Worm (Caenorhabditis elegans) whole organism, L1 larva: Measurements from ENCODE around the gene F58B4.6.

Experiments used
- C16A3.4 ChIP-seq: fragments of 150-350 bp; optimal IDR thresholded peaks from 2 replicates; lab custom pipeline; 2014; ENCODE audit warnings: missing biosample characterization, missing genetic modification characterization
- C34B4.2 ChIP-seq: sonication (generic microtip); optimal IDR thresholded peaks from 2 replicates; lab custom pipeline; 2017; ENCODE audit warnings: mild to moderate bottlenecking, missing genetic modification characterization, missing compliant biosample characterization
- F16B12.6 ChIP-seq: fragments of 150-350 bp; optimal IDR thresholded peaks from 2 replicates; lab custom pipeline; 2014; ENCODE audit warnings: missing biosample characterization, missing genetic modification characterization
- alr-1 ChIP-seq: fragments of 200-800 bp; sonication (Bioruptor generic); optimal IDR thresholded peaks from 2 replicates; lab custom pipeline; 2018; ENCODE audit warnings: borderline replicate concordance, mild to moderate bottlenecking, missing genetic modification characterization, missing compliant biosample characterization
- aly-2 ChIP-seq: fragments of 150-350 bp; optimal IDR thresholded peaks from 2 replicates; lab custom pipeline; 2014; ENCODE audit warnings: missing biosample characterization, missing genetic modification characterization
- ama-1 ChIP-seq: fragments of 150-350 bp; optimal IDR thresholded peaks from 2 replicates; lab custom pipeline; 2014
- ceh-63 ChIP-seq: fragments of 200-800 bp; sonication (Bioruptor generic); optimal IDR thresholded peaks from 2 replicates; lab custom pipeline; 2018; ENCODE audit warnings: mild to moderate bottlenecking, missing genetic modification characterization, missing compliant biosample characterization
- ceh-82 ChIP-seq, 3 experiments: fragments of 150-350 bp in 1 of 3; sonication (generic microtip) in 2 of 3; optimal IDR thresholded peaks; 2 replicates each; lab custom pipeline; 2014 to 2017; ENCODE audit warnings: missing biosample characterization in 3 of 3, missing genetic modification characterization in 3 of 3
- ces-1 ChIP-seq: fragments of 150-350 bp; optimal IDR thresholded peaks from 2 replicates; lab custom pipeline; 2014; ENCODE audit warnings: missing biosample characterization, missing genetic modification reagents, missing genetic modification characterization
- dsc-1 ChIP-seq: sonication (generic microtip); optimal IDR thresholded peaks from 2 replicates; lab custom pipeline; 2016; ENCODE audit warnings: mild to moderate bottlenecking, missing genetic modification characterization, missing compliant biosample characterization
- efl-1 ChIP-seq, 4 experiments: fragments of 150-350 bp; optimal IDR thresholded peaks in 3 of 4; peaks in 1 of 4; 1 replicate in 1 of 4; 2 replicates in 3 of 4; lab custom pipeline; 2014; ENCODE audit warnings: missing biosample characterization in 2 of 4, missing genetic modification characterization in 2 of 4, missing genetic modification reagents in 2 of 4
- efl-3 ChIP-seq: fragments of 200-800 bp; sonication (Bioruptor generic); optimal IDR thresholded peaks from 2 replicates; lab custom pipeline; 2018; ENCODE audit warnings: mild to moderate bottlenecking, missing genetic modification characterization, missing compliant biosample characterization
- egl-13 ChIP-seq: sonication (generic microtip); optimal IDR thresholded peaks from 2 replicates; lab custom pipeline; 2016; ENCODE audit warnings: missing genotype, missing genetic modification reagents, missing genetic modification characterization, missing compliant biosample characterization
- egl-27 ChIP-seq, 2 experiments: fragments of 150-350 bp in 1 of 2; sonication (generic microtip); optimal IDR thresholded peaks; 3 replicates each; lab custom pipeline; 2017 to 2018; ENCODE audit warnings: missing biosample characterization in 2 of 2, missing genetic modification characterization in 2 of 2, missing genetic modification reagents in 2 of 2
- elt-2 ChIP-seq: sonication (generic microtip); optimal IDR thresholded peaks from 2 replicates; lab custom pipeline; 2016; ENCODE audit warnings: missing genetic modification characterization, mild to moderate bottlenecking, inconsistent platforms, missing compliant biosample characterization, missing genetic modification reagents
- elt-3 ChIP-seq, 6 experiments: fragments of 150-350 bp in 1 of 6; sonication (generic microtip); optimal IDR thresholded peaks; 2 replicates each; lab custom pipeline; 2017 to 2018; ENCODE audit warnings: missing biosample characterization in 6 of 6, missing genetic modification characterization in 6 of 6, inconsistent platforms in 1 of 6
- ets-5 ChIP-seq: fragments of 200-800 bp; sonication (Bioruptor generic); IDR thresholded peaks from 2 replicates; pipeline ENCODE4 v1.3.6; 2022; ENCODE audit warnings: missing genetic modification characterization, missing compliant biosample characterization
- fkh-10 ChIP-seq: sonication (generic microtip); optimal IDR thresholded peaks from 2 replicates; lab custom pipeline; 2017; ENCODE audit warnings: missing biosample characterization, missing genetic modification reagents, missing genetic modification characterization
- fkh-8 ChIP-seq: sonication (generic microtip); optimal IDR thresholded peaks from 2 replicates; lab custom pipeline; 2016; ENCODE audit warnings: mild to moderate bottlenecking, missing genetic modification characterization, missing compliant biosample characterization
- hlh-17 ChIP-seq: fragments of 200-800 bp; sonication (Bioruptor generic); optimal IDR thresholded peaks from 2 replicates; lab custom pipeline; 2018; ENCODE audit warnings: missing genetic modification characterization, mild to moderate bottlenecking, missing compliant biosample characterization, moderate library complexity, borderline replicate concordance
- hlh-4 ChIP-seq: sonication (generic microtip); optimal IDR thresholded peaks from 2 replicates; lab custom pipeline; 2016; ENCODE audit warnings: mild to moderate bottlenecking, missing genetic modification characterization, missing compliant biosample characterization
- irx-1 ChIP-seq: sonication (generic microtip); optimal IDR thresholded peaks from 2 replicates; lab custom pipeline; 2016; ENCODE audit warnings: missing genetic modification characterization, missing compliant biosample characterization
- jun-1 ChIP-seq: fragments of 150-350 bp; optimal IDR thresholded peaks from 2 replicates; lab custom pipeline; 2014; ENCODE audit warnings: missing biosample characterization, missing genetic modification reagents, missing genetic modification characterization
- lin-14 ChIP-seq: fragments of 200-800 bp; sonication (Bioruptor generic); optimal IDR thresholded peaks from 2 replicates; lab custom pipeline; 2018; ENCODE audit warnings: mild to moderate bottlenecking, missing genetic modification characterization, moderate library complexity, missing compliant biosample characterization
- lin-15B ChIP-seq: fragments of 150-350 bp; sonication (generic microtip); optimal IDR thresholded peaks from 3 replicates; lab custom pipeline; 2014; ENCODE audit warnings: missing biosample characterization, missing genetic modification characterization
- lin-39 ChIP-seq: fragments of 150-350 bp; optimal IDR thresholded peaks from 2 replicates; lab custom pipeline; 2014; ENCODE audit warnings: missing biosample characterization, missing genetic modification reagents, missing genetic modification characterization
- lir-3 ChIP-seq: sonication (generic microtip); optimal IDR thresholded peaks from 2 replicates; lab custom pipeline; 2016; ENCODE audit warnings: mild to moderate bottlenecking, missing genetic modification characterization, moderate library complexity, missing compliant biosample characterization; ENCODE audit not compliant: poor library complexity
- mdl-1 ChIP-seq, 2 experiments: fragments of 150-350 bp; optimal IDR thresholded peaks; 2 replicates each; lab custom pipeline; 2014 to 2017; ENCODE audit warnings: missing biosample characterization in 2 of 2, missing genetic modification characterization in 2 of 2, inconsistent platforms in 1 of 2
- mef-2 ChIP-seq: fragments of 150-350 bp; optimal IDR thresholded peaks from 2 replicates; lab custom pipeline; 2014; ENCODE audit warnings: missing biosample characterization, missing genetic modification characterization
- mep-1 ChIP-seq: fragments of 150-350 bp; optimal IDR thresholded peaks from 2 replicates; lab custom pipeline; 2014; ENCODE audit warnings: missing biosample characterization, missing genetic modification characterization
- nhr-12 ChIP-seq: sonication (generic microtip); optimal IDR thresholded peaks from 2 replicates; lab custom pipeline; 2017; ENCODE audit warnings: missing biosample characterization, missing genetic modification characterization
- nhr-20 ChIP-seq: sonication (generic microtip); optimal IDR thresholded peaks from 2 replicates; lab custom pipeline; 2016; ENCODE audit warnings: mild to moderate bottlenecking, missing genetic modification characterization, missing compliant biosample characterization
- nhr-237 ChIP-seq: fragments of 150-350 bp; optimal IDR thresholded peaks from 2 replicates; lab custom pipeline; 2014; ENCODE audit warnings: missing biosample characterization, missing genetic modification characterization
- nhr-47 ChIP-seq: sonication (generic microtip); optimal IDR thresholded peaks from 2 replicates; lab custom pipeline; 2016; ENCODE audit warnings: mild to moderate bottlenecking, missing genetic modification characterization, moderate library complexity, missing compliant biosample characterization
- nhr-71 ChIP-seq: sonication (generic microtip); optimal IDR thresholded peaks from 2 replicates; lab custom pipeline; 2016; ENCODE audit warnings: mild to moderate bottlenecking, missing genetic modification characterization, moderate library complexity, missing compliant biosample characterization
- nhr-77 ChIP-seq: fragments of 150-350 bp; optimal IDR thresholded peaks from 2 replicates; lab custom pipeline; 2014; ENCODE audit warnings: missing biosample characterization, missing genetic modification characterization
- nhr-84 ChIP-seq: sonication (generic microtip); optimal IDR thresholded peaks from 2 replicates; lab custom pipeline; 2017; ENCODE audit warnings: missing biosample characterization, missing genetic modification characterization
- nhr-85 ChIP-seq: sonication (generic microtip); peaks from one replicate; lab custom pipeline; 2016; ENCODE audit warnings: missing genetic modification characterization, inconsistent platforms, missing compliant biosample characterization
- nhr-90 ChIP-seq: sonication (generic microtip); optimal IDR thresholded peaks from 2 replicates; lab custom pipeline; 2016; ENCODE audit warnings: mild to moderate bottlenecking, missing genetic modification characterization, missing compliant biosample characterization; ENCODE audit not compliant: poor library complexity
- snpc-4 ChIP-seq: fragments of 150-350 bp; optimal IDR thresholded peaks from 2 replicates; lab custom pipeline; 2014; ENCODE audit warnings: missing biosample characterization, missing genetic modification characterization
- snu-23 ChIP-seq: sonication (generic microtip); optimal IDR thresholded peaks from 2 replicates; lab custom pipeline; 2016; ENCODE audit warnings: missing genetic modification characterization, missing compliant biosample characterization
- sox-4 ChIP-seq: sonication (generic microtip); optimal IDR thresholded peaks from 2 replicates; lab custom pipeline; 2016; ENCODE audit warnings: missing genetic modification characterization, missing compliant biosample characterization
- sptf-1 ChIP-seq: fragments of 150-350 bp; optimal IDR thresholded peaks from 2 replicates; lab custom pipeline; 2014; ENCODE audit warnings: missing biosample characterization, missing genetic modification characterization
- swsn-7 ChIP-seq: sonication (generic microtip); optimal IDR thresholded peaks from 2 replicates; lab custom pipeline; 2016; ENCODE audit warnings: missing genetic modification characterization, missing compliant biosample characterization
- unc-130 ChIP-seq: fragments of 150-350 bp; optimal IDR thresholded peaks from 2 replicates; lab custom pipeline; 2017; ENCODE audit warnings: missing biosample characterization, missing genetic modification characterization, inconsistent platforms
- unc-30 ChIP-seq: sonication (generic microtip); optimal IDR thresholded peaks from 2 replicates; lab custom pipeline; 2017; ENCODE audit warnings: missing biosample characterization, missing genetic modification characterization
- unc-62 ChIP-seq: fragments of 150-350 bp; optimal IDR thresholded peaks from 2 replicates; lab custom pipeline; 2014; ENCODE audit warnings: missing biosample characterization, missing genetic modification reagents, missing genetic modification characterization
- unc-98 ChIP-seq: fragments of 200-800 bp; sonication (Bioruptor generic); IDR thresholded peaks from 2 replicates; pipeline ENCODE4 v1.3.6; 2022; ENCODE audit warnings: missing genetic modification characterization, missing compliant biosample characterization
- vab-15 ChIP-seq: sonication (generic microtip); optimal IDR thresholded peaks from 2 replicates; lab custom pipeline; 2017; ENCODE audit warnings: missing genotype, mild to moderate bottlenecking, missing genetic modification characterization, missing compliant biosample characterization
- xbp-1 ChIP-seq: sonication (generic microtip); optimal IDR thresholded peaks from 2 replicates; lab custom pipeline; 2016; ENCODE audit warnings: missing genetic modification characterization, missing compliant biosample characterization
- zip-4 ChIP-seq: fragments of 200-800 bp; sonication (Bioruptor generic); optimal IDR thresholded peaks from 2 replicates; lab custom pipeline; 2018; ENCODE audit warnings: mild to moderate bottlenecking, missing genetic modification characterization, moderate library complexity, missing compliant biosample characterization
- ztf-11 ChIP-seq, 2 experiments: sonication (generic microtip); optimal IDR thresholded peaks; 2 replicates each; lab custom pipeline; 2016 to 2017; ENCODE audit warnings: missing genetic modification characterization in 2 of 2, missing biosample characterization in 1 of 2, missing compliant biosample characterization in 1 of 2

The F58B4.6 gene

DNA sequence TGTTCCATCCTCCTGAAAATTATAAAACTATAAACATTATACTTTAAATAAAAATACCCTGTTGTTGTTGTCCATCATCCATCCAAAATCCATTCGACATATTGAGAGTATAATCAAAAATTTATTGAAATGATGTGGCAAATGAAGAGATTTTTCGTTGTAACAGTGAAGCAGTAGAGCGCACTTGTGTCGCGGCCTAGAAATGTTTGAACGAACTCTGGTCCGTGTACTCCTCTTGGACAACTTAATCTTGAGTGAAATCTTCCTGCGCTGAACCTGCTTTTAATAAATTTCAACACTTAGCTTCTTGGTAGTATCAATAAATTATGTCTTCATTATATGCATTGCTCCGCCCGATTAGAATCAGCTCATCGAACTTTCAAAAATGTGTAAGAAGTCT, 30.2 kb upstream of the F58B4.6 start, which contains the start of the genes F32D8.14 and F32D8.5 (continued):
- TF ChIP-seq irx-1 (tag; lab: Kevin White, UChicago) (peak; percentile 90), fkh-10 (no peak), F16B12.6 (no peak), vab-15 (tag; lab: Kevin White, UChicago) (peak; percentile 61), hlh-4 (tag; lab: Kevin White, UChicago) (peak; percentile 9), ama-1 (lab: Kevin White, UChicago) (no peak), efl-3 (GFP tag; lab: Kevin White, UChicago) (no peak), efl-1 (optimal IDR thresholded peaks at IDR 0.05; lab: Kevin White, UChicago) (peak; percentile 83 to 87), efl-1 (GFP tag; optimal IDR thresholded peaks at IDR 0.05 in 1 of 2; lab: Kevin White, UChicago) (peak; percentile 82 to 98), egl-27 (tag; optimal IDR thresholded peaks at IDR 0.05; lab: Kevin White, UChicago) (no peak), nhr-12 (tag; lab: Kevin White, UChicago) (no peak), nhr-90 (tag; lab: Kevin White, UChicago) (peak; percentile 88), nhr-20 (tag; lab: Kevin White, UChicago) (peak; percentile 91), sptf-1 (tag; lab: Kevin White, UChicago) (no peak), elt-2 (peak; percentile 53), alr-1 (no peak), ces-1 (GFP tag; lab: Kevin White, UChicago) (no peak), lin-39 (tag; lab: Kevin White, UChicago) (no peak), fkh-8 (tag; lab: Kevin White, UChicago) (peak; percentile 84), nhr-77 (tag; lab: Kevin White, UChicago) (peak; percentile 67), ztf-11 (tag; optimal IDR thresholded peaks at IDR 0.05; lab: Kevin White, UChicago) (peak in 1 of 2 experiments; percentile 86), jun-1 (tag; lab: Kevin White, UChicago) (peak; percentile 56), ets-5 (GFP tag; lab: Robert Waterston, UW) (no peak), lin-15B (tag; lab: Kevin White, UChicago) (peak; percentile 84), xbp-1 (tag; lab: Kevin White, UChicago) (peak; percentile 88), snu-23 (GFP tag; lab: Kevin White, UChicago) (peak; percentile 93), dsc-1 (tag; lab: Kevin White, UChicago) (peak; percentile 90), unc-62 (GFP tag; lab: Kevin White, UChicago) (no peak), hlh-17 (no peak), mdl-1 (tag; optimal IDR thresholded peaks at IDR 0.05; lab: Kevin White, UChicago) (peak in 1 of 2 experiments; percentile 72), lin-14 (GFP tag; lab: Kevin White, UChicago) (peak; percentile 93), unc-130 (tag; lab: Kevin White, UChicago) (peak; percentile 93), ceh-82 (tag; optimal IDR thresholded peaks at IDR 0.05; lab: Kevin White, UChicago) (peak; percentile 56 to 84 (median 76)), C34B4.2 (tag; lab: Kevin White, UChicago) (no peak), nhr-237 (peak; percentile 27), sox-4 (tag; lab: Kevin White, UChicago) (peak; percentile 85), lir-3 (peak; percentile 96), nhr-84 (no peak), mef-2 (tag; lab: Kevin White, UChicago) (no peak), egl-13 (tag; lab: Kevin White, UChicago) (peak; percentile 85), ceh-63 (GFP tag; lab: Kevin White, UChicago) (no peak), unc-30 (tag; lab: Kevin White, UChicago) (no peak), nhr-85 (tag; lab: Kevin White, UChicago) (peak; percentile 93), nhr-71 (peak; percentile 94), nhr-47 (peak; percentile 89), swsn-7 (tag; lab: Kevin White, UChicago) (peak; percentile 91), elt-3 (tag; optimal IDR thresholded peaks at IDR 0.05; lab: Kevin White, UChicago) (peak in 1 of 6 experiments; percentile 77), mep-1 (tag; lab: Kevin White, UChicago) (peak; percentile 89), C16A3.4 (tag; lab: Kevin White, UChicago) (peak; percentile 88), unc-98 (GFP tag; lab: Robert Waterston, UW) (peak; percentile 33; the same call in 1 of the 2 replicates), aly-2 (tag; lab: Kevin White, UChicago) (peak; percentile 4), snpc-4 (tag; lab: Kevin White, UChicago) (peak; percentile 51), zip-4 (GFP tag; lab: Kevin White, UChicago) (peak; percentile 9)
